Fruit fly (Drosophila melanogaster) whole organism: Measurements from ENCODE around the gene Sirt2.

Experiments
- CG8478 ChIP-seq: fragments of >200 bp; optimal IDR thresholded peaks from 2 replicates; lab custom pipeline; 2018; ENCODE audit warnings: inconsistent platforms
- Dll ChIP-seq: fragments of >200 bp; optimal IDR thresholded peaks from 2 replicates; lab custom pipeline; 2017
- EcR ChIP-seq, 2 experiments: fragments of >200 bp; optimal IDR thresholded peaks; 2 replicates each; lab custom pipeline; 2017; ENCODE audit warnings: missing biosample characterization in 2 of 2, missing genetic modification characterization in 2 of 2, missing genetic modification reagents in 2 of 2
- pan ChIP-seq: fragments of >200 bp; optimal IDR thresholded peaks from 2 replicates; lab custom pipeline; 2017
- psq ChIP-seq: fragments of >200 bp; optimal IDR thresholded peaks from 2 replicates; lab custom pipeline; 2017
- usp ChIP-seq: fragments of >200 bp; optimal IDR thresholded peaks from 2 replicates; lab custom pipeline; 2017; ENCODE audit warnings: missing biosample characterization, missing genetic modification characterization, mixed read lengths

dm6 chr3R:20350278-20350677, 22.0 kb downstream of the Sirt2 start:
- TF ChIP-seq pan (lab: Kevin White, UChicago) = no peak
- TF ChIP-seq psq = no peak
- TF ChIP-seq CG8478 (lab: Kevin White, UChicago) = no peak
- TF ChIP-seq usp = no peak
- no peak for TF ChIP-seq EcR (GFP tag; optimal IDR thresholded peaks at IDR 0.05; lab: Kevin White, UChicago)
- TF ChIP-seq Dll (lab: Kevin White, UChicago) = no peak
